Worm (Caenorhabditis elegans) whole organism, L4 larva: ENCODE measurements around the gene set-8.

Experiments used
- T26A8.4 ChIP-seq: fragments of 200-800 bp; sonication (Bioruptor generic); IDR thresholded peaks from 2 replicates; pipeline ENCODE4 v1.3.6; 2022; ENCODE audit warnings: missing genetic modification characterization, missing compliant biosample characterization
- ama-1 ChIP-seq: fragments of 150-350 bp; optimal IDR thresholded peaks from 2 replicates; lab custom pipeline; 2014; ENCODE audit warnings: inconsistent platforms, mixed read lengths
- ces-1 ChIP-seq: fragments of 150-350 bp; sonication (generic microtip); optimal IDR thresholded peaks from 4 replicates; lab custom pipeline; 2014; ENCODE audit warnings: missing biosample characterization, missing genetic modification reagents, missing genetic modification characterization
- ctbp-1 ChIP-seq: fragments of 200-800 bp; sonication (Bioruptor generic); IDR thresholded peaks from 2 replicates; pipeline ENCODE4 v1.3.6; 2022; ENCODE audit warnings: missing genetic modification reagents, missing genetic modification characterization, missing compliant biosample characterization
- duxl-1 ChIP-seq: sonication (generic microtip); optimal IDR thresholded peaks from 2 replicates; lab custom pipeline; 2016; ENCODE audit warnings: mild to moderate bottlenecking, missing genetic modification characterization, moderate library complexity, missing compliant biosample characterization; ENCODE audit not compliant: poor library complexity
- lin-13 ChIP-seq: fragments of 150-350 bp; optimal IDR thresholded peaks from 2 replicates; lab custom pipeline; 2014; ENCODE audit warnings: missing biosample characterization, missing genetic modification reagents, missing genetic modification characterization
- lin-29 ChIP-seq: fragments of 200-800 bp; sonication (Bioruptor generic); IDR thresholded peaks from 2 replicates; pipeline ENCODE4 v1.3.6; 2022; ENCODE audit warnings: missing genetic modification reagents, missing genetic modification characterization, missing compliant biosample characterization
- nhr-11 ChIP-seq: fragments of 150-350 bp; optimal IDR thresholded peaks from 2 replicates; lab custom pipeline; 2014; ENCODE audit warnings: missing biosample characterization, missing genetic modification characterization
- pha-4 ChIP-seq, 2 experiments: fragments of 150-350 bp in 1 of 2; fragments of 200-800 bp in 1 of 2; sonication (Bioruptor generic) in 1 of 2; IDR thresholded peaks in 1 of 2; optimal IDR thresholded peaks in 1 of 2; 2 replicates each; pipeline versions ENCODE4 v1.3.6 to Lab custom; 2014 to 2022; ENCODE audit warnings: missing genetic modification characterization in 2 of 2, missing genetic modification reagents in 2 of 2, missing biosample characterization in 1 of 2, missing compliant biosample characterization in 1 of 2
- saeg-2 ChIP-seq: fragments of 200-800 bp; sonication (Bioruptor generic); IDR thresholded peaks from 2 replicates; pipeline ENCODE4 v1.3.6; 2022; ENCODE audit warnings: missing genetic modification reagents, missing genetic modification characterization, missing compliant biosample characterization
- snpc-4 ChIP-seq: fragments of 150-350 bp; optimal IDR thresholded peaks from 2 replicates; lab custom pipeline; 2014; ENCODE audit warnings: missing biosample characterization, missing genetic modification characterization

- no peak for TF ChIP-seq ama-1 (lab: Kevin White, UChicago)
- no peak for TF ChIP-seq lin-29
- TF ChIP-seq T26A8.4 = no peak
- TF ChIP-seq duxl-1 (tag; lab: Kevin White, UChicago) = no peak
- TF ChIP-seq snpc-4 (tag; lab: Kevin White, UChicago) = no peak
- TF ChIP-seq ctbp-1 (GFP tag; lab: Robert Waterston, UW) = no peak
- no peak for TF ChIP-seq nhr-11 (tag; lab: Kevin White, UChicago)
- no peak for TF ChIP-seq pha-4 (GFP tag; IDR thresholded peaks at IDR 0.05; lab: Robert Waterston, UW)
- TF ChIP-seq pha-4 (tag; optimal IDR thresholded peaks at IDR 0.05; lab: Kevin White, UChicago) = no peak
- no peak for TF ChIP-seq lin-13 (GFP tag; lab: Kevin White, UChicago)
- TF ChIP-seq ces-1 (GFP tag; lab: Kevin White, UChicago) = no peak
- no peak for TF ChIP-seq saeg-2 (GFP tag; lab: Robert Waterston, UW)
Measured at ce11 chrX:13411306-13411705, 35.2 kb upstream of the set-8 start.
